Worm (Caenorhabditis elegans) whole organism, L4/young adult: Measurements from ENCODE around the gene tex-2.

ENCODE experiments used
- dao-5 ChIP-seq: sonication (generic microtip); optimal IDR thresholded peaks from 2 replicates; lab custom pipeline; 2016; ENCODE audit warnings: missing genotype, missing genetic modification characterization, moderate library complexity, missing compliant biosample characterization
- him-1 ChIP-seq: sonication (generic microtip); optimal IDR thresholded peaks from 2 replicates; lab custom pipeline; 2016; ENCODE audit warnings: missing genotype, missing genetic modification reagents, missing genetic modification characterization, missing compliant biosample characterization

DNA sequence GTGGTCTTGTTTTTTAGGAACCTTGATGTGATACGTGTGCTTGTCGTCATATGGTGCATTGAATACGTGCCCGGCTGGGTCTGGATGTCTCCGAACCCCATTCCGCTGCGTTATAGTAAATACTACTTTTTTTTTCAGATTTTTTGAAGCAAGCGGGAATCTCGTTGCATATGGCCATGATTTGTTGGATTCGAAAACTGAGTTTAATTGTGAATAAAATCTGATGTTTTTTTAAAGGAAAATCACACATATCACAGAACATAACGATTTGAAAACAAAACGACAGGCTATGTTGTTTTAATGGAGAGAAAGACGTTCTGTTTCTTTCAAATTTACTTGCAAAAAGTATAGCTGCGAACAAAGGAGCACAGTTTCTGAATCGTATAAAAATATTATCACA lies 28.0 kb downstream of the tex-2 start, which contains the start of the genes ZK1248.17 and H41C03.3:
- no peak for TF ChIP-seq him-1 (tag; lab: Kevin White, UChicago)
- no peak for TF ChIP-seq dao-5 (tag; lab: Kevin White, UChicago)
